Fruit fly (Drosophila melanogaster): ENCODE results near the gene CRAT.

CRAT gene

dm6 chr3R:6395572-6396295 is 19.9 kb upstream of the CRAT start:
- TF ChIP-seq fd59A (GFP tag; optimal IDR thresholded peaks at IDR 0.05), result peak; percentile 24
- peak; percentile 48 for TF ChIP-seq OdsH (GFP tag; optimal IDR thresholded peaks at IDR 0.05)
- TF ChIP-seq dac (GFP tag; optimal IDR thresholded peaks at IDR 0.05), result no peak
- no peak for TF ChIP-seq CG16779 (tag; optimal IDR thresholded peaks at IDR 0.05)
- no peak for TF ChIP-seq Hr38 (GFP tag; optimal IDR thresholded peaks at IDR 0.05)
- peak; percentile 44 for TF ChIP-seq CG3032 (tag; optimal IDR thresholded peaks at IDR 0.05)
- TF ChIP-seq fkh (GFP tag; optimal IDR thresholded peaks at IDR 0.05), result peak; percentile 43
- TF ChIP-seq CG6854 (GFP tag; optimal IDR thresholded peaks at IDR 0.05), result no peak
- TF ChIP-seq CG1621 (tag; optimal IDR thresholded peaks at IDR 0.05), result no peak
- 0 out of 3 replicates have a peak, but pooled peaks have one; percentile 10 for TF ChIP-seq CG8119 (GFP tag; IDR thresholded peaks at IDR 0.05)
- TF ChIP-seq cyc (GFP tag; optimal IDR thresholded peaks at IDR 0.05), result peak; percentile 62
- TF ChIP-seq Smox (GFP tag; optimal IDR thresholded peaks at IDR 0.05), result peak; percentile 78
- no peak for TF ChIP-seq CG6163 (GFP tag; IDR thresholded peaks at IDR 0.05)
- TF ChIP-seq CG8319 (GFP tag; optimal IDR thresholded peaks at IDR 0.05), result peak; percentile 10
- TF ChIP-seq Hr4 (GFP tag; optimal IDR thresholded peaks at IDR 0.05), result peak; percentile 51
- peak; percentile 45 for TF ChIP-seq Sox15 (GFP tag; optimal IDR thresholded peaks at IDR 0.05)
- TF ChIP-seq ss (GFP tag; optimal IDR thresholded peaks at IDR 0.05), result peak in 1 of 2 experiments; percentile 19
- peak; percentile 82 for TF ChIP-seq CG31627 (GFP tag; optimal IDR thresholded peaks at IDR 0.05)
- no peak for TF ChIP-seq CG9139 (GFP tag; optimal IDR thresholded peaks at IDR 0.05)
- peak; percentile 78 for TF ChIP-seq Met (GFP tag; optimal IDR thresholded peaks at IDR 0.05)
- peak; percentile 27 for TF ChIP-seq Blimp-1 (GFP tag; optimal IDR thresholded peaks at IDR 0.05)
- TF ChIP-seq CG10669 (GFP tag; optimal IDR thresholded peaks at IDR 0.05), result peak; percentile 48
- no peak for TF ChIP-seq fd85E (GFP tag; optimal IDR thresholded peaks at IDR 0.05)
- peak; percentile 8 for TF ChIP-seq spab (GFP tag; optimal IDR thresholded peaks at IDR 0.05)
- peak; percentile 48 for TF ChIP-seq CG10631 (GFP tag; optimal IDR thresholded peaks at IDR 0.05)
- TF ChIP-seq CG11902 (GFP tag; optimal IDR thresholded peaks at IDR 0.05), result peak; percentile 61
- no peak for TF ChIP-seq eg (GFP tag; IDR thresholded peaks at IDR 0.05)
- TF ChIP-seq Sox102F (GFP tag; optimal IDR thresholded peaks at IDR 0.05), result peak; percentile 80
- TF ChIP-seq acj6 (GFP tag; optimal IDR thresholded peaks at IDR 0.05), result peak; percentile 70
- TF ChIP-seq dsx (GFP tag; optimal IDR thresholded peaks at IDR 0.05; ENCODE audit: poor library complexity, severe bottlenecking), result peak; percentile 73
- TF ChIP-seq CG4318 (GFP tag; optimal IDR thresholded peaks at IDR 0.05), result peak; percentile 11
- TF ChIP-seq achi (GFP tag; optimal IDR thresholded peaks at IDR 0.05), result peak; percentile 62
- TF ChIP-seq CG6792 (GFP tag; optimal IDR thresholded peaks at IDR 0.05), result peak; percentile 67
- TF ChIP-seq CG3919 (GFP tag; optimal IDR thresholded peaks at IDR 0.05), result no peak
- no peak for TF ChIP-seq Lpt (GFP tag; optimal IDR thresholded peaks at IDR 0.05)
- peak; percentile 70 for TF ChIP-seq Ets21C (GFP tag; optimal IDR thresholded peaks at IDR 0.05)
- no peak for TF ChIP-seq CG11294 (GFP tag; IDR thresholded peaks at IDR 0.05)
- TF ChIP-seq svp (GFP tag), result peak; percentile 91
- TF ChIP-seq CG11762 (GFP tag; optimal IDR thresholded peaks at IDR 0.05; ENCODE audit: insufficient read depth), result no peak
- TF ChIP-seq Hr39 (GFP tag; optimal IDR thresholded peaks at IDR 0.05), result peak; percentile 78
- peak; percentile 76 for TF ChIP-seq topi (GFP tag; optimal IDR thresholded peaks at IDR 0.05)
- peak; percentile 54 for TF ChIP-seq Eip93F (GFP tag; optimal IDR thresholded peaks at IDR 0.05)
- TF ChIP-seq net (GFP tag; optimal IDR thresholded peaks at IDR 0.05), result peak; percentile 38
- peak; percentile 73 for TF ChIP-seq Eip75B (GFP tag; optimal IDR thresholded peaks at IDR 0.05)
- TF ChIP-seq salr (GFP tag; optimal IDR thresholded peaks at IDR 0.05), result peak in 1 of 2 experiments; percentile 10
- peak; percentile 76 for TF ChIP-seq lz (GFP tag; optimal IDR thresholded peaks at IDR 0.05)
- TF ChIP-seq CG32006 (GFP tag; optimal IDR thresholded peaks at IDR 0.05), result peak; percentile 55
- peak; percentile 61 for TF ChIP-seq CG8632 (GFP tag; optimal IDR thresholded peaks at IDR 0.05)
- TF ChIP-seq Sox14 (GFP tag; optimal IDR thresholded peaks at IDR 0.05), result peak; percentile 86
- TF ChIP-seq esn (GFP tag; optimal IDR thresholded peaks at IDR 0.05), result peak; percentile 85
- TF ChIP-seq Gug (GFP tag; IDR thresholded peaks at IDR 0.05), result no peak

Data from whole organism, prepupa.